Worm (Caenorhabditis elegans) whole organism, young adult: ENCODE data around the gene fbxl-5.

ENCODE experiments used
- B0019.2 ChIP-seq: fragments of 200-800 bp; sonication (Bioruptor generic); conservative IDR thresholded peaks from 2 replicates; pipeline ENCODE4 v1.3.6; 2022; ENCODE audit warnings: missing genetic modification reagents, missing genetic modification characterization, missing compliant biosample characterization
- F57C9.4 ChIP-seq: sonication (generic microtip); optimal IDR thresholded peaks from 2 replicates; lab custom pipeline; 2017; ENCODE audit warnings: mild to moderate bottlenecking, missing genetic modification characterization, missing compliant biosample characterization
- K11D2.4 ChIP-seq: fragments of 200-800 bp; sonication (Bioruptor generic); IDR thresholded peaks from 2 replicates; pipeline ENCODE4 v1.3.6; 2022; ENCODE audit warnings: missing genetic modification reagents, missing genetic modification characterization, missing compliant biosample characterization
- T26A5.8 ChIP-seq: sonication (generic microtip); optimal IDR thresholded peaks from 2 replicates; lab custom pipeline; 2016; ENCODE audit warnings: missing genetic modification characterization, missing compliant biosample characterization
- Y53F4B.3 ChIP-seq: fragments of 200-800 bp; sonication (Bioruptor generic); IDR thresholded peaks from 2 replicates; pipeline ENCODE4 v1.3.6; 2022; ENCODE audit warnings: missing genetic modification reagents, missing genetic modification characterization, missing compliant biosample characterization
- Y53G8AR.9 ChIP-seq: fragments of 200-800 bp; sonication (Bioruptor generic); conservative IDR thresholded peaks from 2 replicates; pipeline ENCODE4 v1.3.6; 2022; ENCODE audit warnings: missing genetic modification reagents, missing genetic modification characterization, missing compliant biosample characterization
- Y67H2A.10 ChIP-seq: fragments of 200-800 bp; sonication (Bioruptor generic); conservative IDR thresholded peaks from 2 replicates; pipeline ENCODE4 v1.3.6; 2022; ENCODE audit warnings: missing genetic modification reagents, missing genetic modification characterization, missing compliant biosample characterization
- Y79H2A.3 ChIP-seq: fragments of 200-800 bp; sonication (Bioruptor generic); conservative IDR thresholded peaks from 2 replicates; pipeline ENCODE4 v1.3.6; 2022; ENCODE audit warnings: missing genetic modification reagents, missing genetic modification characterization, missing compliant biosample characterization
- ZK185.1 ChIP-seq: sonication (generic microtip); optimal IDR thresholded peaks from 2 replicates; lab custom pipeline; 2016; ENCODE audit warnings: mild to moderate bottlenecking, missing genetic modification characterization, missing compliant biosample characterization; ENCODE audit not compliant: poor library complexity, severe bottlenecking
- aptf-3 ChIP-seq: fragments of 200-800 bp; sonication (Bioruptor generic); IDR thresholded peaks from 2 replicates; pipeline ENCODE4 v1.3.6; 2022; ENCODE audit warnings: missing genetic modification characterization, missing compliant biosample characterization
- atf-7 ChIP-seq: sonication (generic microtip); optimal IDR thresholded peaks from 2 replicates; lab custom pipeline; 2017; ENCODE audit warnings: mild to moderate bottlenecking, missing genetic modification characterization, missing compliant biosample characterization
- athp-1 ChIP-seq: sonication (generic microtip); optimal IDR thresholded peaks from 2 replicates; lab custom pipeline; 2017; ENCODE audit warnings: mild to moderate bottlenecking, missing genetic modification characterization, missing compliant biosample characterization
- attf-6 ChIP-seq: fragments of 200-800 bp; sonication (Bioruptor generic); IDR thresholded peaks from 2 replicates; pipeline ENCODE4 v1.3.6; 2022; ENCODE audit warnings: missing genetic modification reagents, missing genetic modification characterization, missing compliant biosample characterization
- bed-1 ChIP-seq: fragments of 200-800 bp; sonication (Bioruptor generic); IDR thresholded peaks from 2 replicates; pipeline ENCODE4 v1.3.6; 2022; ENCODE audit warnings: missing genetic modification reagents, missing genetic modification characterization, missing compliant biosample characterization
- bed-2 ChIP-seq: fragments of 200-800 bp; sonication (Bioruptor generic); IDR thresholded peaks from 2 replicates; pipeline ENCODE4 v1.3.6; 2022; ENCODE audit warnings: missing genetic modification reagents, missing genetic modification characterization, missing compliant biosample characterization
- cebp-1 ChIP-seq, 2 experiments: fragments of 200-800 bp in 1 of 2; sonication (Bioruptor generic) in 1 of 2; sonication (generic microtip) in 1 of 2; IDR thresholded peaks in 1 of 2; optimal IDR thresholded peaks in 1 of 2; 2 replicates each; pipeline versions ENCODE4 v1.3.6 to Lab custom; 2017 to 2022; ENCODE audit warnings: missing compliant biosample characterization in 2 of 2, missing genetic modification characterization in 2 of 2, mild to moderate bottlenecking in 1 of 2, missing genetic modification reagents in 1 of 2, moderate library complexity in 1 of 2
- ceh-100 ChIP-seq: fragments of 200-800 bp; sonication (Bioruptor generic); IDR thresholded peaks from 2 replicates; pipeline ENCODE4 v1.3.6; 2022; ENCODE audit warnings: missing genetic modification reagents, missing genetic modification characterization, missing compliant biosample characterization
- ceh-40 ChIP-seq: fragments of 200-800 bp; sonication (Bioruptor generic); IDR thresholded peaks from 2 replicates; pipeline ENCODE4 v1.3.6; 2022; ENCODE audit warnings: missing genetic modification characterization, missing compliant biosample characterization
- dpl-1 ChIP-seq: fragments of 150-350 bp; optimal IDR thresholded peaks from 2 replicates; lab custom pipeline; 2014; ENCODE audit warnings: missing biosample characterization, missing genetic modification reagents, missing genetic modification characterization
- efl-1 ChIP-seq: fragments of 150-350 bp; optimal IDR thresholded peaks from 2 replicates; lab custom pipeline; 2014; ENCODE audit warnings: missing biosample characterization, missing genetic modification reagents, missing genetic modification characterization
- egrh-3 ChIP-seq: fragments of 200-800 bp; sonication (Bioruptor generic); IDR thresholded peaks from 2 replicates; pipeline ENCODE4 v1.3.6; 2022; ENCODE audit warnings: missing genetic modification reagents, missing genetic modification characterization, missing compliant biosample characterization
- fkh-3 ChIP-seq: sonication (generic microtip); optimal IDR thresholded peaks from 2 replicates; lab custom pipeline; 2016; ENCODE audit warnings: mild to moderate bottlenecking, missing genetic modification characterization, missing compliant biosample characterization
- hmg-1.2 ChIP-seq: fragments of 200-800 bp; sonication (Bioruptor generic); IDR thresholded peaks from 2 replicates; pipeline ENCODE4 v1.3.6; 2022; ENCODE audit warnings: missing genetic modification reagents, missing genetic modification characterization, missing compliant biosample characterization
- hrde-1 ChIP-seq: sonication (generic microtip); optimal IDR thresholded peaks from 2 replicates; lab custom pipeline; 2016; ENCODE audit warnings: missing genetic modification characterization, mild to moderate bottlenecking, missing compliant biosample characterization, moderate library complexity, missing genotype, missing genetic modification reagents, borderline replicate concordance
- lir-1 ChIP-seq: fragments of 200-800 bp; sonication (Bioruptor generic); conservative IDR thresholded peaks from 2 replicates; pipeline ENCODE4 v1.3.6; 2022; ENCODE audit warnings: missing genetic modification reagents, missing genetic modification characterization, missing compliant biosample characterization
- lsl-1 ChIP-seq: fragments of 200-800 bp; sonication (Bioruptor generic); optimal IDR thresholded peaks from 2 replicates; lab custom pipeline; 2018; ENCODE audit warnings: mild to moderate bottlenecking, missing genetic modification characterization, moderate library complexity, missing compliant biosample characterization
- madf-3 ChIP-seq: fragments of 200-800 bp; sonication (Bioruptor generic); IDR thresholded peaks from 2 replicates; pipeline ENCODE4 v1.3.6; 2022; ENCODE audit warnings: missing genetic modification reagents, missing genetic modification characterization, missing compliant biosample characterization
- nfya-2 ChIP-seq: fragments of 200-800 bp; sonication (Bioruptor generic); IDR thresholded peaks from 2 replicates; pipeline ENCODE4 v1.3.6; 2022; ENCODE audit warnings: missing genetic modification reagents, missing genetic modification characterization, missing compliant biosample characterization
- nfyb-1 ChIP-seq: fragments of 200-800 bp; sonication (Bioruptor generic); IDR thresholded peaks from 2 replicates; pipeline ENCODE4 v1.3.6; 2022; ENCODE audit warnings: missing genetic modification reagents, missing genetic modification characterization, missing compliant biosample characterization
- nhr-90 ChIP-seq: sonication (generic microtip); optimal IDR thresholded peaks from 2 replicates; lab custom pipeline; 2016; ENCODE audit warnings: missing genotype, mild to moderate bottlenecking, missing genetic modification characterization, missing compliant biosample characterization
- pbrm-1 ChIP-seq: fragments of 200-800 bp; sonication (Bioruptor generic); IDR thresholded peaks from 2 replicates; pipeline ENCODE4 v1.3.6; 2022; ENCODE audit warnings: missing genetic modification reagents, missing genetic modification characterization, missing compliant biosample characterization
- rec-8 ChIP-seq, 2 experiments: sonication (generic microtip); optimal IDR thresholded peaks; 2 replicates each; lab custom pipeline; 2016; ENCODE audit warnings: mild to moderate bottlenecking in 2 of 2, missing genetic modification characterization in 2 of 2, missing genetic modification reagents in 2 of 2, missing genotype in 2 of 2, missing biosample characterization in 1 of 2, missing compliant biosample characterization in 1 of 2, moderate library complexity in 1 of 2
- repo-1 ChIP-seq: sonication (generic microtip); optimal IDR thresholded peaks from 2 replicates; lab custom pipeline; 2017; ENCODE audit warnings: mild to moderate bottlenecking, missing genetic modification characterization, missing compliant biosample characterization
- unc-62 ChIP-seq: fragments of 150-350 bp; optimal IDR thresholded peaks from 2 replicates; lab custom pipeline; 2014; ENCODE audit warnings: missing biosample characterization, missing genetic modification reagents, missing genetic modification characterization
- ztf-26 ChIP-seq: sonication (generic microtip); optimal IDR thresholded peaks from 2 replicates; lab custom pipeline; 2017; ENCODE audit warnings: missing genetic modification characterization, missing compliant biosample characterization
- ztf-6 ChIP-seq: fragments of 200-800 bp; sonication (Bioruptor generic); IDR thresholded peaks from 2 replicates; pipeline ENCODE4 v1.3.6; 2022; ENCODE audit warnings: missing genetic modification reagents, missing genetic modification characterization, missing compliant biosample characterization

Gene fbxl-5

DNA sequence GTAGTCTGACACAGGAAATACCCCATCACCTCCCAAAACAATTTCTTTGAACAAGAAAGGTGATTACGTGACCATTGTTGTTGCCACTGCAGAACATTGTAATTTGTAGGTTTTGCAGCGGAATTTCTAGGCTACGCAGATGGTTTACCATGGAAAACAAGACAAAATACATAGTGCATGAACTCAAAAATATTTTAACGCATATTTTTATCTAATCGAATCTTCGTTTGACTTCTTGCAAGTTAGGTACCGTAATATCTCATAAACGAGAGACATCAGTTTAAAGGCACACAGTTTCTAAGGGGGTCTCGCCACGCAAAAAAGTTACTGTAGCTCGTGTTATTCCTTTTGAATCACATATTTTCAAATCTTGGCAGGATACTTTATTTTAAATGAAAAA, 36.3 kb downstream of the fbxl-5 start (continued):
- TF ChIP-seq Y53F4B.3 (GFP tag; lab: Robert Waterston, UW) (no peak), Y67H2A.10 (GFP tag; lab: Robert Waterston, UW) (no peak), Y53G8AR.9 (GFP tag; lab: Robert Waterston, UW) (no peak), egrh-3 (GFP tag; lab: Robert Waterston, UW) (no peak), nfya-2 (GFP tag; lab: Robert Waterston, UW) (no peak), hrde-1 (tag; lab: Kevin White, UChicago) (peak; percentile 75), cebp-1 (GFP tag; IDR thresholded peaks at IDR 0.05; lab: Robert Waterston, UW) (no peak), cebp-1 (tag; optimal IDR thresholded peaks at IDR 0.05; lab: Kevin White, UChicago) (no peak)

DNA sequence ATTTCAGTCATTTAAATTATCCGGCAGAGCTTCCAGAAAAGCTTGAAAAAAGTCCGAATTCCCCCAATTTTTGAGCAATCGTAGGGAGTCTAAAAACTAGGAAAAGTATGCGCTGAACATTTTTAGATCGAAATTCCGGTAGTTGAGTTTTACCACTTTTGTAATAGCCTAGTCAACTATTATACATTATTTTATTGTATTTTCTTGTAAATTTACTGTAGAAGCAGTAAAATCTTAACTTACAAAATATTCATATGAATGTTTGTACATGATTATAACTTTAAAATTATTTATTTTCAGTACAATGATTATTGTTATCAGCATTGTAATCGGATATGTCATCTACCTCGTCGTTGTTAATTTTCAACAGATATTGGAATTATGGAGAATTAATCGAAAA, 38.8 kb downstream of the fbxl-5 start, which contains the start of gene cyp-32A1:
Gene cyp-32A1, plus strand, starts transcription at position 301 of the 400 bp plus-strand sequence.
- TF ChIP-seq unc-62 (GFP tag; lab: Kevin White, UChicago) (no peak), lsl-1 (GFP tag; lab: Kevin White, UChicago) (no peak)

DNA sequence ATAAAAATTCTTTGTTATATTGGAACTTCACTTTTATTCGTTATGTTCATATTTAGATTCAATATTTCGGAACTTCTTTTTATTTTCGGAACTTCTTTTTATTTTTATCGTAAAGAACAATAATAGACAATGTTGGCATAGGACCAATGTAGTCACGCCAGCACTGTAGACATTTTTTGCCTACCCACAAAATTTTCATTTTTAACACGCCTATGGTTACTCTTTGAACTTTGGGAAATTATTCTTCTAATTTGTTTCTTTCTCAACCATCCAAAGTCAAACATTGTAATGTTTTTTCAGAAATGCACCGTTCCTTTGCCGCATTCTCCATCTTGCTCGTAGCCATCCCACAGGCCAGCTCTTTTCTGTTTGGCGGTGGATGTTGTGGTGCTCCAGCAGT, 42.4 kb downstream of the fbxl-5 start, which contains the start of gene C26F1.1:
Gene C26F1.1, plus strand, starts transcription at position 301 of the 400 bp plus-strand sequence.
- TF ChIP-seq fkh-3, result no peak
- no peak for TF ChIP-seq dpl-1 (GFP tag; lab: Kevin White, UChicago)
- no peak for TF ChIP-seq nhr-90 (tag; lab: Kevin White, UChicago)
- no peak for TF ChIP-seq ceh-40 (GFP tag; lab: Robert Waterston, UW)
- TF ChIP-seq F57C9.4, result no peak
- TF ChIP-seq bed-2 (GFP tag; lab: Robert Waterston, UW), result no peak
- TF ChIP-seq ztf-6 (GFP tag; lab: Robert Waterston, UW), result no peak

DNA sequence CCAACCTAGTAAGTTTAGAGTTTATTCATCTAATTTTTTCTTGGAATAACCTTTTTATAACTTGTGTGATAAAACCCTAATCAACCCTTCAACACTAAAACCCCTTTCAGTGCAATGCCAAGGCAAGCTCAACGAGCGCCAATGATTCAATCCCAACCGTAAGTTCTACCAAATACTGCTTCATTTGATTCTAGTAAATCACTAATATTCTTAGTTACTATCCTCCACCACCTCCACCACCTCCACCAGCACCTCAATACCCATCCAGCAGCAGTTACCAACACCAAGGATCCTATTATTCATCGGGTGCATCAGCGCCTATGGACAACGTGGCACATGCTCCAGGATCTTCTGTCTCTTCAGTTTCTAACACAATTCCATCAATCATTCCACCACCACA, 43.2 kb downstream of the fbxl-5 start:
- TF ChIP-seq atf-7 (tag; lab: Kevin White, UChicago) (no peak), Y79H2A.3 (GFP tag; lab: Robert Waterston, UW) (no peak), ztf-6 (GFP tag; lab: Robert Waterston, UW) (no peak), K11D2.4 (GFP tag; lab: Robert Waterston, UW) (no peak), efl-1 (GFP tag; lab: Kevin White, UChicago) (no peak), egrh-3 (GFP tag; lab: Robert Waterston, UW) (no peak), ceh-40 (GFP tag; lab: Robert Waterston, UW) (no peak), nfyb-1 (GFP tag; lab: Robert Waterston, UW) (no peak), lsl-1 (GFP tag; lab: Kevin White, UChicago) (no peak), repo-1 (tag; lab: Kevin White, UChicago) (no peak), pbrm-1 (GFP tag; lab: Robert Waterston, UW) (no peak), T26A5.8 (tag; lab: Kevin White, UChicago) (no peak), lir-1 (no peak)

DNA sequence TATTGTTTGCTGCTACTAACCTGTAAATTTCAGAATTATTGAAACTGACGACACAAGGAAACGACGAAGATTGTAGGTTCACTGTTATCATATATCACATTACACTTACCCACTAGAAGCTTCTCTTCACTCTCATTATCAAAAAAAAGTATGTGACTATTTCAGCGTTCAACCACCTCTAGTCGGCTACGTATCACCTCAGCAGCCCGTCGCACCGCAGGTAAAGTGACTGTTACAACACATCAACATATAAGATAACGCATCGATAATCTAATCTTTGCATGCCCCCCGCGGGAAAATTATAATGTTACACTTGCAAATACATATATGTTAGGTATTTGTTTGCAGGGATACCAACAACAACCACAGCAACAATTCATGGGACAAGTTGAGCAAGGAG, 43.9 kb downstream of the fbxl-5 start:
- no peak for TF ChIP-seq aptf-3
- TF ChIP-seq madf-3 (GFP tag; lab: Robert Waterston, UW), result 0 out of 2 replicates have a peak, but pooled peaks have one; percentile 4
- no peak for TF ChIP-seq ztf-26
- no peak for TF ChIP-seq bed-1 (GFP tag; lab: Robert Waterston, UW)

DNA sequence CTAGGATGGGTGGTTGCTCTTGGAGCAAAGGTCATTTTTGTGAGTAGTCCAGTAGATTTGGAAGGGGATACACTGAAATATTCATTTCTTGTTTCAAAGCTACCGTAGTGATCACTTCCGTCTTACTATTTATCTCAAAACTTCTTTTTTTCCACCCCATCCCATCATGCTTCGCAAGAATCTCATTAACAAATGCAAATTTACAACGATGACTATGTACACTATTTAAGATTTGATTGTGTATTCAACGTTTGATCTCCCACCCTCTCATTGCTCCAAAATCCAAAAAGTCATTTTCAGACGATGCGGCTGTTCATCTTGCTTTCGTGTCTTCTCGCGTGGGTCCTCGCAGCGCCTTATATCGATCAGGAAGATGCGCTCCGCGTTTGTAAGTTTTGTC, 50.4 kb downstream of the fbxl-5 start, which contains the start of gene flp-21:
Gene flp-21, plus strand, starts transcription at position 301 of the 400 bp plus-strand sequence.
- TF ChIP-seq hmg-1.2 (GFP tag; lab: Robert Waterston, UW) (no peak), B0019.2 (GFP tag; lab: Robert Waterston, UW) (no peak), ZK185.1 (no peak), ceh-100 (no peak), attf-6 (no peak), rec-8 (tag; optimal IDR thresholded peaks at IDR 0.05; lab: Kevin White, UChicago) (no peak), athp-1 (tag; lab: Kevin White, UChicago) (no peak)
